Fruit fly (Drosophila melanogaster): ENCODE data around the gene CG43074.

The CG43074 gene

dm6 chr3L:3449680-3450079 is 34.8 kb downstream of the CG43074 start (continued):
- no peak for TF ChIP-seq CG17612 (GFP tag; IDR thresholded peaks at IDR 0.05)
- TF ChIP-seq CG13624 (GFP tag; optimal IDR thresholded peaks at IDR 0.05), result no peak
- peak; percentile 58 for TF ChIP-seq gem (tag; optimal IDR thresholded peaks at IDR 0.05)
- 0 out of 2 replicates have a peak, but pooled peaks have one; percentile 11 for TF ChIP-seq Lim3 (GFP tag; IDR thresholded peaks at IDR 0.05)
- peak; percentile 41 for TF ChIP-seq Hmr (GFP tag; optimal IDR thresholded peaks at IDR 0.05)
- no peak for TF ChIP-seq nerfin-1 (tag; optimal IDR thresholded peaks at IDR 0.05)
- TF ChIP-seq tup (GFP tag; optimal IDR thresholded peaks at IDR 0.05), result no peak
- TF ChIP-seq pho (GFP tag; optimal IDR thresholded peaks at IDR 0.05), result no peak
- TF ChIP-seq vvl (GFP tag; IDR thresholded peaks at IDR 0.05), result no peak
- TF ChIP-seq CG31365 (tag; optimal IDR thresholded peaks at IDR 0.05), result no peak

- no peak for TF ChIP-seq CG3995 (GFP tag; optimal IDR thresholded peaks at IDR 0.05)
- peak; percentile 48 for TF ChIP-seq abd-A (tag; optimal IDR thresholded peaks at IDR 0.05)
- TF ChIP-seq Hr78 (GFP tag; optimal IDR thresholded peaks at IDR 0.05), result peak in 1 of 2 experiments; percentile 54
- no peak for TF ChIP-seq ssp (GFP tag; IDR thresholded peaks at IDR 0.05)
- TF ChIP-seq Lhr (GFP tag; optimal IDR thresholded peaks at IDR 0.05), result no peak
- TF ChIP-seq sd (tag; optimal IDR thresholded peaks at IDR 0.05), result peak; percentile 50
- no peak for TF ChIP-seq ase (GFP tag; IDR thresholded peaks at IDR 0.05)
- TF ChIP-seq Trl (optimal IDR thresholded peaks at IDR 0.05), result no peak
- TF ChIP-seq Trl (GFP tag; optimal IDR thresholded peaks at IDR 0.05), result no peak
- TF ChIP-seq Kr (GFP tag; optimal IDR thresholded peaks at IDR 0.05), result no peak
- peak; percentile 67 for TF ChIP-seq Med (GFP tag)
- TF ChIP-seq zen2 (GFP tag; IDR thresholded peaks at IDR 0.05; ENCODE audit: partially characterized antibody), result no peak
- no peak for TF ChIP-seq Poxn (GFP tag; IDR thresholded peaks at IDR 0.05)
- no peak for TF ChIP-seq tll (GFP tag; optimal IDR thresholded peaks at IDR 0.05)
- TF ChIP-seq CrebB (tag; optimal IDR thresholded peaks at IDR 0.05), result no peak
- TF ChIP-seq Stat92E (GFP tag; optimal IDR thresholded peaks at IDR 0.05), result peak in 1 of 3 experiments; percentile 85
- no peak for TF ChIP-seq pan (optimal IDR thresholded peaks at IDR 0.05)
- no peak for TF ChIP-seq pan (GFP tag; optimal IDR thresholded peaks at IDR 0.05 in 1 of 2, IDR thresholded peaks at IDR 0.05 in 1 of 2)
- no peak for TF ChIP-seq CG6683 (GFP tag; optimal IDR thresholded peaks at IDR 0.05)
- TF ChIP-seq Hey (tag; optimal IDR thresholded peaks at IDR 0.05), result peak; percentile 4
- no peak for TF ChIP-seq Opbp (GFP tag; IDR thresholded peaks at IDR 0.05; ENCODE audit: partially characterized antibody)
- no peak for TF ChIP-seq C15 (GFP tag; IDR thresholded peaks at IDR 0.05)
- no peak for TF ChIP-seq Hmr (GFP tag; optimal IDR thresholded peaks at IDR 0.05)
- no peak for TF ChIP-seq Sry-β (GFP tag; optimal IDR thresholded peaks at IDR 0.05)
- TF ChIP-seq TFAM (GFP tag; optimal IDR thresholded peaks at IDR 0.05), result no peak
- TF ChIP-seq CG8944 (GFP tag; optimal IDR thresholded peaks at IDR 0.05), result no peak
- peak; percentile 11 for TF ChIP-seq sens (GFP tag)
- TF ChIP-seq Mes4 (GFP tag; optimal IDR thresholded peaks at IDR 0.05), result no peak
- TF ChIP-seq corto (GFP tag; optimal IDR thresholded peaks at IDR 0.05), result no peak
- TF ChIP-seq CG32772 (GFP tag; IDR thresholded peaks at IDR 0.05), result no peak
- TF ChIP-seq CG1602 (GFP tag; optimal IDR thresholded peaks at IDR 0.05), result no peak
- peak; percentile 38 for TF ChIP-seq grn (GFP tag; optimal IDR thresholded peaks at IDR 0.05)
- no peak for TF ChIP-seq p53 (GFP tag; optimal IDR thresholded peaks at IDR 0.05)
- TF ChIP-seq CG4820 (GFP tag; optimal IDR thresholded peaks at IDR 0.05), result no peak
- no peak for TF ChIP-seq Gsc (GFP tag; IDR thresholded peaks at IDR 0.05)
- TF ChIP-seq Mrtf (GFP tag; IDR thresholded peaks at IDR 0.05), result no peak
- no peak for TF ChIP-seq dysf (GFP tag; IDR thresholded peaks at IDR 0.05)
- TF ChIP-seq chif (GFP tag; optimal IDR thresholded peaks at IDR 0.05), result no peak
- TF ChIP-seq ttk (GFP tag; IDR thresholded peaks at IDR 0.05), result no peak
- TF ChIP-seq caup (GFP tag; optimal IDR thresholded peaks at IDR 0.05; ENCODE audit: severe bottlenecking), result no peak
- no peak for TF ChIP-seq cg (GFP tag; optimal IDR thresholded peaks at IDR 0.05)
Measured at dm6 chr3L:3447948-3448526, 36.4 kb downstream of the CG43074 start.
